Worm (Caenorhabditis elegans): ENCODE results near the gene srd-7.

The srd-7 gene

DNA sequence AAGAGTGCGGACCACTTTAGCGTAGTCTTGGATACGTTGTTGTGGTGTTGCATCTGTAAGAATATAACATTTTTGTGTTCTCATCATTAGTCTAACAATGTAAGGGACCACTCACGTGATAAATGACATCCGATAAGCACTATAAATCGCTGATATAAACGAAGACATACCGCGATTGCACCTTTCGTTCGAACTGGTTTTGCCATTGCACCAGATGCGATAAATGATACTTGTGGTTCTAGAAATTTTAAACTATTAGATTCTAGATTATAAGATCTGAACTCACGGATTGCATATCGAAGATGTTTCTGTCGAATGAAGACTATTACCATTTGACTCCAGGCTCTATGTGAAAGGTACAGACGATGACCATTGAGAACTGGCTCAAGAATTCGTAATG lies 15.3 kb downstream of the srd-7 start:
- no peak for TF ChIP-seq nhr-237 (tag; optimal IDR thresholded peaks at IDR 0.05)
- no peak for TF ChIP-seq nhr-12 (tag; optimal IDR thresholded peaks at IDR 0.05)
- TF ChIP-seq ces-1 (GFP tag; optimal IDR thresholded peaks at IDR 0.05) = no peak
- TF ChIP-seq ceh-39 (tag; optimal IDR thresholded peaks at IDR 0.05) = no peak
- no peak for TF ChIP-seq drap-1 (GFP tag; optimal IDR thresholded peaks at IDR 0.05)
- no peak for TF ChIP-seq tbx-8 (GFP tag; optimal IDR thresholded peaks at IDR 0.05)
- TF ChIP-seq nhr-28 (tag; optimal IDR thresholded peaks at IDR 0.05) = no peak
- TF ChIP-seq ham-2 (GFP tag; optimal IDR thresholded peaks at IDR 0.05) = no peak
- no peak for TF ChIP-seq lin-32 (GFP tag; optimal IDR thresholded peaks at IDR 0.05)
- TF ChIP-seq sptf-1 (tag; optimal IDR thresholded peaks at IDR 0.05) = no peak
- TF ChIP-seq bed-3 (GFP tag; optimal IDR thresholded peaks at IDR 0.05) = no peak
- TF ChIP-seq elt-1 (tag; optimal IDR thresholded peaks at IDR 0.05; ENCODE audit: borderline replicate concordance, insufficient read depth) = no peak
- no peak for TF ChIP-seq ceh-43 (GFP tag; optimal IDR thresholded peaks at IDR 0.05)

DNA sequence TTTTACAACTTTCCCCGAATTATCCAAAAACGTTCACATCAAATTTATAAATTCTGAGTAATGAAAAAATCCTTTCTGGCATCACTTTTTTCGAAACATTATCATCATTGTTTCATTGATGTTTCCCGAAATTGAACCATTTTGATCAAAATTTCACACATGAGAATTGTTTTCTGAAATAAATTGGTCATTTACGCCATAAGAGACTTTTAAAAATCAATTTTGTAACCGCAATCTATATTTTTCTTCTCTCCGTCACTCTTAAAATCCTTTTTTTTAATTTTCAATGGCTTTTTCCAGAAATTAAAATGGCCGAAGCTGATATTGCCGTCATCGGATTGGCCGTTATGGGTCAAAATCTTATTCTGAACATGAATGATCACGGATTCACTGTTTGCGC lies 17.3 kb downstream of the srd-7 start, which contains the start of gene T25B9.9:
T25B9.9 (plus strand) TSS at position 301 of the 400 bp plus-strand sequence.
- TF ChIP-seq ceh-39 (tag; optimal IDR thresholded peaks at IDR 0.05) = no peak
- TF ChIP-seq cnd-1 (tag; optimal IDR thresholded peaks at IDR 0.05) = no peak
- no peak for TF ChIP-seq zip-8 (tag; optimal IDR thresholded peaks at IDR 0.05)
- no peak for TF ChIP-seq M03D4.4 (tag; optimal IDR thresholded peaks at IDR 0.05)
- no peak for TF ChIP-seq unc-62 (GFP tag; optimal IDR thresholded peaks at IDR 0.05)

DNA sequence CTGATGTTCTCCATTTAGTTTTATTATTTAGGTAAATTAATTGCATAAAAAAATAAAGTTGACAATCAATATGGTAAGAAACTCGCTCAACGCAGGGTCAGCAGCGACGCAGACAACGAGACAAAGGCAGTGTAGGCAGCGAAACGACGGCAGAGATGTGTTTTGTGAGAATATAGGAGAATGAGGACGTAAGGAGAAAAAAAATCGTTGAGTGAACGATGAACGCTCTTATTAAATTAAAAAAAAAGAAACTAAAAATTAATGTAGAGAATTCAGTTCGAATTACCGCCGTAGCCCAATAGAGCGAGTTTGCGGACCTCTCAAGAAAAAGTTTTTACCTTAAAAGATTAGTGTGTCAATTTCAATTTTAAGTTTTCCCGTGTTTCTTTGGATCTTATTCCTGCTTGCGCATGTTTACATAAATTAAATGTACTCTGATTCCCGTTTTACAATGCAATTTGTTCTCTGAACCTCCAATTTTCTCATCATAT lies 18.4 kb downstream of the srd-7 start, which contains the start of gene T25B9.8:
T25B9.8 (minus strand) TSS at position 51 of the 491 bp plus-strand sequence.
- TF ChIP-seq mep-1 (tag; optimal IDR thresholded peaks at IDR 0.05) = no peak
- no peak for TF ChIP-seq M03D4.4 (tag; optimal IDR thresholded peaks at IDR 0.05)
- TF ChIP-seq lin-13 (tag; optimal IDR thresholded peaks at IDR 0.05) = no peak
- peak; percentile 44 for TF ChIP-seq ces-1 (GFP tag; optimal IDR thresholded peaks at IDR 0.05)
- no peak for TF ChIP-seq snpc-4 (tag; optimal IDR thresholded peaks at IDR 0.05)
- no peak for TF ChIP-seq ceh-43 (GFP tag; optimal IDR thresholded peaks at IDR 0.05)
- no peak for TF ChIP-seq pha-4 (tag; optimal IDR thresholded peaks at IDR 0.05)

- no peak for TF ChIP-seq ceh-39 (tag; optimal IDR thresholded peaks at IDR 0.05)
- no peak for TF ChIP-seq pha-4 (tag; optimal IDR thresholded peaks at IDR 0.05)
- no peak for TF ChIP-seq M03D4.4 (tag; optimal IDR thresholded peaks at IDR 0.05)
- TF ChIP-seq nhr-28 (tag; optimal IDR thresholded peaks at IDR 0.05) = no peak
- TF ChIP-seq hlh-1 (tag; optimal IDR thresholded peaks at IDR 0.05) = no peak
- no peak for TF ChIP-seq ces-1 (GFP tag; optimal IDR thresholded peaks at IDR 0.05)
- TF ChIP-seq ceh-43 (GFP tag; optimal IDR thresholded peaks at IDR 0.05) = no peak
- no peak for TF ChIP-seq ztf-11 (tag; optimal IDR thresholded peaks at IDR 0.05)
- TF ChIP-seq nhr-2 (tag; optimal IDR thresholded peaks at IDR 0.05) = no peak
- TF ChIP-seq blmp-1 (tag; optimal IDR thresholded peaks at IDR 0.05) = no peak
- TF ChIP-seq mls-2 (tag; optimal IDR thresholded peaks at IDR 0.05) = no peak
- TF ChIP-seq nhr-76 (tag; optimal IDR thresholded peaks at IDR 0.05) = no peak
- no peak for TF ChIP-seq zip-8 (tag; optimal IDR thresholded peaks at IDR 0.05)
- no peak for TF ChIP-seq cnd-1 (tag; optimal IDR thresholded peaks at IDR 0.05)
- TF ChIP-seq nhr-12 (tag; optimal IDR thresholded peaks at IDR 0.05) = no peak
- TF ChIP-seq snpc-4 (tag; optimal IDR thresholded peaks at IDR 0.05) = no peak
These were observed 20.6 kb downstream of the srd-7 start for ce11 chrIV:10766071-10766470.

- TF ChIP-seq cnd-1 (tag; optimal IDR thresholded peaks at IDR 0.05) = no peak
- no peak for TF ChIP-seq hlh-1 (tag; optimal IDR thresholded peaks at IDR 0.05)
- TF ChIP-seq nhr-237 (tag; optimal IDR thresholded peaks at IDR 0.05) = no peak
- TF ChIP-seq ceh-43 (GFP tag; optimal IDR thresholded peaks at IDR 0.05) = no peak
- TF ChIP-seq sem-2 (GFP tag; optimal IDR thresholded peaks at IDR 0.05) = no peak
- TF ChIP-seq ztf-11 (tag; optimal IDR thresholded peaks at IDR 0.05) = no peak
- TF ChIP-seq ces-1 (GFP tag; optimal IDR thresholded peaks at IDR 0.05) = no peak
- no peak for TF ChIP-seq mep-1 (tag; optimal IDR thresholded peaks at IDR 0.05)
- no peak for TF ChIP-seq blmp-1 (tag; optimal IDR thresholded peaks at IDR 0.05)
- TF ChIP-seq unc-120 (tag; optimal IDR thresholded peaks at IDR 0.05; ENCODE audit: poor library complexity, severe bottlenecking) = no peak
- TF ChIP-seq drap-1 (GFP tag; optimal IDR thresholded peaks at IDR 0.05) = no peak
- TF ChIP-seq M03D4.4 (tag; optimal IDR thresholded peaks at IDR 0.05) = no peak
- no peak for TF ChIP-seq lin-32 (GFP tag; optimal IDR thresholded peaks at IDR 0.05)
- TF ChIP-seq mls-2 (tag; optimal IDR thresholded peaks at IDR 0.05) = no peak
- no peak for TF ChIP-seq zip-8 (tag; optimal IDR thresholded peaks at IDR 0.05)
- TF ChIP-seq elt-3 (tag; optimal IDR thresholded peaks at IDR 0.05) = no peak
These were observed 21.6 kb downstream of the srd-7 start, which contains the start of gene T25B9.12 for ce11 chrIV:10765053-10765452. Gene T25B9.12 (plus strand): TSS chrIV:10765353.

Data from whole organism, mixed stage, embryonic.